Worm (Caenorhabditis elegans): ENCODE results near the gene chil-19.
"Not testable (repeated sequence)": the region's sequence is repeated elsewhere in the genome, so short reads cannot be mapped to it uniquely, and the experiment has no call there.

ce11 chrII:9461881-9462280 lies 7.7 kb upstream of the chil-19 start, which contains the start of gene chil-21:
- TF ChIP-seq Y22D7AL.16 (tag; optimal IDR thresholded peaks at IDR 0.05); K09A11.1 (tag; optimal IDR thresholded peaks at IDR 0.05; ENCODE audit: insufficient read depth); pha-2 (tag; optimal IDR thresholded peaks at IDR 0.05); nhr-11 (tag; optimal IDR thresholded peaks at IDR 0.05); lin-11 (tag; optimal IDR thresholded peaks at IDR 0.05); ceh-14 (tag; optimal IDR thresholded peaks at IDR 0.05); ceh-30 (tag; optimal IDR thresholded peaks at IDR 0.05); zip-5 (tag; optimal IDR thresholded peaks at IDR 0.05); pag-3 (tag; optimal IDR thresholded peaks at IDR 0.05; ENCODE audit: borderline replicate concordance); ceh-19 (GFP tag; optimal IDR thresholded peaks at IDR 0.05); syd-9 (tag; optimal IDR thresholded peaks at IDR 0.05); fkh-10 (GFP tag; optimal IDR thresholded peaks at IDR 0.05); unc-86 (tag; optimal IDR thresholded peaks at IDR 0.05); ama-1 (optimal IDR thresholded peaks at IDR 0.05): not testable (repeated sequence)

Measured in whole organism, late embryonic.